Worm (Caenorhabditis elegans) whole organism, L4 larva: ENCODE data around the gene T16H12.2.

Experiments used
- F49E8.2 ChIP-seq: sonication (generic microtip); optimal IDR thresholded peaks from 2 replicates; lab custom pipeline; 2016; ENCODE audit warnings: missing compliant biosample characterization, mild to moderate bottlenecking, missing genetic modification characterization, borderline replicate concordance
- ZK546.5 ChIP-seq, 2 experiments: sonication (generic microtip); optimal IDR thresholded peaks; 2 replicates each; lab custom pipeline; 2017; ENCODE audit warnings: missing biosample characterization in 2 of 2, missing genetic modification characterization in 2 of 2
- ama-1 ChIP-seq: fragments of 150-350 bp; optimal IDR thresholded peaks from 2 replicates; lab custom pipeline; 2014; ENCODE audit warnings: inconsistent platforms, mixed read lengths
- lsy-2 ChIP-seq, 2 experiments: fragments of 150-350 bp in 1 of 2; sonication (generic microtip) in 1 of 2; optimal IDR thresholded peaks; 2 replicates each; lab custom pipeline; 2014 to 2017; ENCODE audit warnings: missing biosample characterization in 2 of 2, missing genetic modification characterization in 2 of 2
- unc-130 ChIP-seq: sonication (generic microtip); optimal IDR thresholded peaks from 2 replicates; lab custom pipeline; 2016; ENCODE audit warnings: missing genetic modification reagents, missing genetic modification characterization, missing compliant biosample characterization
- zag-1 ChIP-seq: fragments of 150-350 bp; optimal IDR thresholded peaks from 2 replicates; lab custom pipeline; 2014; ENCODE audit warnings: missing biosample characterization, missing genetic modification characterization

DNA sequence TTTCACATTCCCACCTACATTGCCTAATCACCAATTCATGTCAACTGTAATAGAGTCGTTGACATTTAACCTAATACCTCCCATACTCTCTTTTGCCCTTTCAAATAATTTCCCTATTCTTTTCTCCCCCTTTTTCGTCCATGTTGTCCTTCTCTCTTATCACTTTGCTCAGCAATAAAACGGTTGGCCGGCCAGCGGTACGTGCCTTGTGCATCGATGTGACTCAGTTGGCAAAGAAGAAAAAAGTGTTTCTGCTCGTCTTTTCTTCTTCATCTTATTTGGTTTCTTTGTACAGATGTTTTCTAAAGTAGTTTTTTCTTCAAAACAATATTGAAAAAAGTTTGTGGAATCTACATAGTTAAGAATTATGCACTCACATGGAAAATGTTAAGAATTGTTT lies 48.4 kb downstream of the T16H12.2 start:
- TF ChIP-seq F49E8.2 (no peak), ZK546.5 (tag; optimal IDR thresholded peaks at IDR 0.05; lab: Kevin White, UChicago) (no peak), unc-130 (GFP tag; lab: Kevin White, UChicago) (no peak), ama-1 (lab: Kevin White, UChicago) (no peak), zag-1 (no peak), lsy-2 (tag; optimal IDR thresholded peaks at IDR 0.05; lab: Kevin White, UChicago) (no peak)
